Worm (Caenorhabditis elegans) whole organism, L2 larva: ENCODE data around the gene C08H9.16.

ENCODE experiments used
- ama-1 ChIP-seq: fragments of 150-350 bp; optimal IDR thresholded peaks from 2 replicates; lab custom pipeline; 2018; ENCODE audit warnings: inconsistent platforms
- ceh-16 ChIP-seq: fragments of 150-350 bp; optimal IDR thresholded peaks from 2 replicates; lab custom pipeline; 2014; ENCODE audit warnings: missing biosample characterization, missing genetic modification characterization
- fos-1 ChIP-seq: fragments of 150-350 bp; optimal IDR thresholded peaks from 2 replicates; lab custom pipeline; 2014; ENCODE audit warnings: missing biosample characterization, missing genetic modification characterization
- nhr-11 ChIP-seq: fragments of 150-350 bp; optimal IDR thresholded peaks from 2 replicates; lab custom pipeline; 2014; ENCODE audit warnings: missing biosample characterization, missing genetic modification characterization
- nhr-12 ChIP-seq: fragments of 150-350 bp; optimal IDR thresholded peaks from 2 replicates; lab custom pipeline; 2014; ENCODE audit warnings: missing biosample characterization, missing genetic modification characterization
- sem-4 ChIP-seq: fragments of 150-350 bp; optimal IDR thresholded peaks from 2 replicates; lab custom pipeline; 2014; ENCODE audit warnings: missing biosample characterization, missing genetic modification reagents, missing genetic modification characterization
- unc-62 ChIP-seq: fragments of 150-350 bp; optimal IDR thresholded peaks from 2 replicates; lab custom pipeline; 2014; ENCODE audit warnings: missing biosample characterization, missing genetic modification reagents, missing genetic modification characterization
- ztf-4 ChIP-seq: fragments of 150-350 bp; optimal IDR thresholded peaks from 2 replicates; lab custom pipeline; 2014; ENCODE audit warnings: missing biosample characterization, missing genetic modification characterization

DNA sequence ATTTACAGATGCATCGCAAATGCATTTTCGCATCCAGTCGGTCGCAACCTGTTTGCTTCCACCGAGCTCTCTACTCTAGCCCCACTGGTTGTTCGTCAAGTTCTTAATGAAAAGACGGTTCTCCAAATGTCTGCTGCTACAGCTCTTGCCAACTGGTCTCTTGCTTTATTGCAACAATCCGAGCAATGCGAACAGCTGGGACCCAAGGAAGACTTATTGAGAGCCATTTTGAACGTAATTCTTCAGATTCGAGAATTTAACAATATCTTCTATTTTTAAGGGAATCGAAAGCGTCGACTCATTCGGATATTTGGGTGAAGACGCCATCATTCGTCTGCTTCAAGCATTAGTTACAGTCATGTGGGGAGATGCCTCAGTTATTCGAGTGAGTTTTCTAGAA lies 50.7 kb downstream of the C08H9.16 start:
- TF ChIP-seq unc-62 (GFP tag; lab: Kevin White, UChicago): no peak
- TF ChIP-seq ceh-16 (tag; lab: Kevin White, UChicago): no peak
- no peak for TF ChIP-seq fos-1 (tag; lab: Kevin White, UChicago)
- no peak for TF ChIP-seq nhr-11
- no peak for TF ChIP-seq nhr-12 (tag; lab: Kevin White, UChicago)
- TF ChIP-seq sem-4: no peak
- TF ChIP-seq ama-1 (lab: Kevin White, UChicago): no peak
- TF ChIP-seq ztf-4 (tag; lab: Kevin White, UChicago): no peak
